Fruit fly (Drosophila melanogaster) whole organism, pupa: ENCODE measurements around the gene CG32373.

Experiments
- CG10348 ChIP-seq: fragments of 200-800 bp; sonication (Bioruptor generic); IDR thresholded peaks from 2 replicates; pipeline ENCODE4 v1.3.6; 2022; ENCODE audit warnings: missing biosample characterization, missing genetic modification characterization
- CG13204 ChIP-seq: fragments of 200-800 bp; sonication (Bioruptor generic); optimal IDR thresholded peaks from 2 replicates; lab custom pipeline; 2018; ENCODE audit warnings: missing biosample characterization, mild to moderate bottlenecking, missing genetic modification characterization, moderate library complexity
- CG32121 ChIP-seq: fragments of 200-800 bp; sonication (Bioruptor generic); IDR thresholded peaks from 2 replicates; pipeline ENCODE4 v1.3.6; 2022; ENCODE audit warnings: missing biosample characterization, missing genetic modification characterization
- fd96Ca ChIP-seq: fragments of 200-800 bp; sonication (Bioruptor generic); IDR thresholded peaks from 3 replicates; pipeline ENCODE4 v1.3.6; 2022; ENCODE audit warnings: missing biosample characterization, missing genetic modification characterization
- rn ChIP-seq: fragments of 200-800 bp; sonication (Bioruptor generic); IDR thresholded peaks from 2 replicates; pipeline ENCODE4 v1.3.6; 2022; ENCODE audit warnings: missing biosample characterization, missing genetic modification characterization

DNA sequence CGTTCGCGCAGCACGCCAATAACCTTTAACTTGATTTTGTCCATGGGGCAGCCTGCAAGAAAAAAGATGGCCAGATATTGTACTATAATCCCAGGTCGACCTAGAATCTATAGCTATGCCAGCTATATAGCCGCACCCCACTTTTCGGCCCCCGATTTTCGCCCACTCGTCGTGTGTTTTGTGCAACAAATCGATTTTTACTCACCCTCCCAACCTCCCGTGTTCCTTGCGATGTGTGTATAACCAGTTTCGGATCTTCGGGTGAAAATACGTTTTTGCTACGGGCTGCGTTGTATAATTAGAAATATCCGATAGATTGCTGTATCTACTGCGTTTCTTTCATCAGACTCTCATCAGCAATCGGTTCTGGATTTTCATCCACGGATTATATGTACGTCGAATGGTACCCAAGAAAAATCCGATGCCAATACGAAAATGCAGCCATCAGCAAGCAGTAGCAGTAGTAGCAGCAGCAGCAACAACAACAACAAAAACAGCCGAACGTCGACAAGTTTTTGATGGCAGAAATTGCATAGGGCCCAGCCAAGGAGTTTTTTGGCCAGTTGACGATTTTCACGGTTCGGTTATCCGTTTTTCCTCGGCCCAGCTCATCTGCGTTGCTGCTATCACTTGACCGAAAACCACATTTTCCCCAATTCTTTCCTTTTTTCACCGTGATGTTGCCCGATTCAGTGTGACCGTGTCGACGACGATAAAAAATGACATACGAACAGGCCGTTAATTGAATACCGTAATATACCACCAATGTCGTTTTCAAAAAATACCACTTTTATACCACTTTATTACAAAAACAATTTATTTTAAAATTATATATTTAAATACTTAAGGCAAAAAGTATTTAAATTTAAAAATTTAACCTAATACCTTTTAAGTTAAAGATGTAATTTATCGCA is 4.0 kb downstream of the CG32373 start, which contains the start of gene CG7492:
- TF ChIP-seq fd96Ca (GFP tag; lab: Robert Waterston, UW) (no peak), rn (GFP tag; lab: Robert Waterston, UW) (no peak), CG32121 (no peak), CG10348 (no peak), CG13204 (no peak)
